Fruit fly (Drosophila melanogaster): ENCODE measurements around the gene CG32643.

The CG32643 gene

DNA sequence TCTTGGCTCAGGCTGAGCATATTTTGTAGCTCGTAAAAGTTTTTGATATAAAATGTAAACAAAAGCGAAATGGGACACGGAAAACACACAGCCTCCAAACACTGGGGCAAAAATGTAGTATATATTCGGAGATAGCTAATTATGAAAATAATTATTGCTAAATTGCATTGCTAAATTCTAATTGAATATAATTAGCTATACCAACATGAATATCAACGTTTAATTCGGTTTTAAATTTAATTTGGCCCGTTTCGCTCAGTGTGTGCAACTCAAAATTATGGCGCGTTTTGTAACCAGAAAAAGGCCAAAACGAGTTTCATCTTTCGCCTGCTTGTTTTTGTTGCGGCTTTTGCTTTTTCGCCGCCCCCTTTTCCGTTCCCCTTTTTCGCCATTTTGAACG lies 39.5 kb downstream of the CG32643 start (continued):
- TF ChIP-seq CG8924 (tag; optimal IDR thresholded peaks at IDR 0.05), result peak; percentile 21
- TF ChIP-seq psq (GFP tag; optimal IDR thresholded peaks at IDR 0.05), result no peak
- peak; percentile 43 for TF ChIP-seq Fer3 (tag; optimal IDR thresholded peaks at IDR 0.05)
- no peak for TF ChIP-seq Atf3 (GFP tag; optimal IDR thresholded peaks at IDR 0.05)
- TF ChIP-seq Atf-2 (GFP tag; optimal IDR thresholded peaks at IDR 0.05), result no peak
- peak; percentile 61 for TF ChIP-seq CG2678 (tag; optimal IDR thresholded peaks at IDR 0.05)
- no peak for TF ChIP-seq sob (GFP tag; IDR thresholded peaks at IDR 0.05)
- no peak for TF ChIP-seq CG14050 (GFP tag; IDR thresholded peaks at IDR 0.05)
- peak; percentile 62 for TF ChIP-seq CG7839 (tag; optimal IDR thresholded peaks at IDR 0.05)
- TF ChIP-seq Poxn (GFP tag; IDR thresholded peaks at IDR 0.05), result no peak
- TF ChIP-seq pfk (GFP tag; optimal IDR thresholded peaks at IDR 0.05), result no peak
- TF ChIP-seq Six4 (GFP tag; optimal IDR thresholded peaks at IDR 0.05), result no peak
- no peak for TF ChIP-seq CG12299 (tag; optimal IDR thresholded peaks at IDR 0.05)
- no peak for TF ChIP-seq tup (GFP tag; optimal IDR thresholded peaks at IDR 0.05)
- no peak for TF ChIP-seq CG12942 (GFP tag; optimal IDR thresholded peaks at IDR 0.05)
- TF ChIP-seq MBD-R2 (GFP tag; IDR thresholded peaks at IDR 0.05), result no peak
- peak; percentile 10 for TF ChIP-seq Hsf (GFP tag; optimal IDR thresholded peaks at IDR 0.05)
- no peak for TF ChIP-seq E2f2 (GFP tag; IDR thresholded peaks at IDR 0.05)
- no peak for TF ChIP-seq tna (GFP tag; IDR thresholded peaks at IDR 0.05; ENCODE audit: partially characterized antibody)
- no peak for TF ChIP-seq CG15011 (GFP tag; optimal IDR thresholded peaks at IDR 0.05)
- TF ChIP-seq CG2120 (GFP tag; optimal IDR thresholded peaks at IDR 0.05), result peak; percentile 57
- TF ChIP-seq Lhr (GFP tag; optimal IDR thresholded peaks at IDR 0.05), result no peak
- TF ChIP-seq Hmr (GFP tag; optimal IDR thresholded peaks at IDR 0.05), result peak; percentile 59
- peak; percentile 29; the same call in 1 of the 2 replicates for TF ChIP-seq lmd (GFP tag; IDR thresholded peaks at IDR 0.05)
- TF ChIP-seq CG17186 (GFP tag; optimal IDR thresholded peaks at IDR 0.05), result no peak
- no peak for TF ChIP-seq btn (GFP tag; optimal IDR thresholded peaks at IDR 0.05)
- TF ChIP-seq Blimp-1 (GFP tag; optimal IDR thresholded peaks at IDR 0.05), result no peak
- TF ChIP-seq CG2202 (tag; optimal IDR thresholded peaks at IDR 0.05), result no peak
- no peak for TF ChIP-seq CG18011 (GFP tag; optimal IDR thresholded peaks at IDR 0.05)
- TF ChIP-seq dmrt11E (tag; optimal IDR thresholded peaks at IDR 0.05), result no peak
- no peak for TF ChIP-seq kah (GFP tag; optimal IDR thresholded peaks at IDR 0.05)
- TF ChIP-seq ap (GFP tag; IDR thresholded peaks at IDR 0.05), result no peak
- TF ChIP-seq CG11560 (tag; IDR thresholded peaks at IDR 0.05), result no peak
- peak; percentile 10 for TF ChIP-seq Oli (tag; optimal IDR thresholded peaks at IDR 0.05)
- TF ChIP-seq Kr (GFP tag; optimal IDR thresholded peaks at IDR 0.05), result no peak
- peak; percentile 53 for TF ChIP-seq Fer1 (GFP tag; optimal IDR thresholded peaks at IDR 0.05)
- no peak for TF ChIP-seq twi (tag; optimal IDR thresholded peaks at IDR 0.05)
- no peak for TF ChIP-seq zen2 (GFP tag; IDR thresholded peaks at IDR 0.05; ENCODE audit: partially characterized antibody)
- TF ChIP-seq dmrt99B (tag; optimal IDR thresholded peaks at IDR 0.05), result peak; percentile 49
- no peak for TF ChIP-seq Ets65A (GFP tag)
- TF ChIP-seq ara (GFP tag; IDR thresholded peaks at IDR 0.05), result no peak
- peak; percentile 18 for TF ChIP-seq HmgZ (tag; optimal IDR thresholded peaks at IDR 0.05)
- no peak for TF ChIP-seq CG1647 (GFP tag; optimal IDR thresholded peaks at IDR 0.05)
- TF ChIP-seq tll (GFP tag; optimal IDR thresholded peaks at IDR 0.05), result no peak
- TF ChIP-seq CG12219 (GFP tag; optimal IDR thresholded peaks at IDR 0.05), result no peak
- TF ChIP-seq CG31224 (GFP tag; IDR thresholded peaks at IDR 0.05), result no peak
- TF ChIP-seq lilli (GFP tag; optimal IDR thresholded peaks at IDR 0.05), result peak; percentile 27
- TF ChIP-seq eve (GFP tag; optimal IDR thresholded peaks at IDR 0.05), result no peak
- no peak for TF ChIP-seq D (optimal IDR thresholded peaks at IDR 0.05)
- TF ChIP-seq D (GFP tag; optimal IDR thresholded peaks at IDR 0.05), result no peak
- no peak for TF ChIP-seq Bteb2 (GFP tag; optimal IDR thresholded peaks at IDR 0.05)
- TF ChIP-seq Ptx1 (GFP tag; IDR thresholded peaks at IDR 0.05), result peak; percentile 50

Measured in whole organism, embryonic.